Fruit fly (Drosophila melanogaster): ENCODE measurements around the gene CG13690.

CG13690 gene

dm6 chr2L:419620-420184, at the start of gene CG13690, which contains the start of gene RpLP1:
CG13690 (minus strand) TSS chr2L:419652.
RpLP1 (plus strand) TSS chr2L:419952.
- TF ChIP-seq Hnf4 (GFP tag; optimal IDR thresholded peaks at IDR 0.05): peak; percentile 59
- TF ChIP-seq dmrt93B (GFP tag; optimal IDR thresholded peaks at IDR 0.05): peak; percentile 80
- TF ChIP-seq psq (GFP tag; optimal IDR thresholded peaks at IDR 0.05): peak; percentile 51
- peak; percentile 59 for TF ChIP-seq CG9705 (GFP tag; optimal IDR thresholded peaks at IDR 0.05)
- peak; percentile 67 for TF ChIP-seq dsf (GFP tag; optimal IDR thresholded peaks at IDR 0.05; ENCODE audit: borderline replicate concordance)
- no peak for TF ChIP-seq Dif (GFP tag; optimal IDR thresholded peaks at IDR 0.05; ENCODE audit: partially characterized antibody)
- peak; percentile 41 for TF ChIP-seq Myc (optimal IDR thresholded peaks at IDR 0.05)
- TF ChIP-seq brk (GFP tag; optimal IDR thresholded peaks at IDR 0.05): no peak
- peak; percentile 87 for TF ChIP-seq Sp1 (GFP tag; optimal IDR thresholded peaks at IDR 0.05)
- peak; percentile 18 to 46 for TF ChIP-seq foxo (GFP tag; optimal IDR thresholded peaks at IDR 0.05)
- peak; percentile 68 for TF ChIP-seq sv (GFP tag; optimal IDR thresholded peaks at IDR 0.05)
- TF ChIP-seq h (GFP tag; optimal IDR thresholded peaks at IDR 0.05): peak; percentile 78
- no peak for TF ChIP-seq usp (GFP tag; optimal IDR thresholded peaks at IDR 0.05)
- TF ChIP-seq dl (GFP tag; optimal IDR thresholded peaks at IDR 0.05; ENCODE audit: insufficient read depth in 1 of 2, partially characterized antibody in 2 of 2): no peak
- no peak for TF ChIP-seq Dfd (GFP tag; optimal IDR thresholded peaks at IDR 0.05)
- no peak for TF ChIP-seq N (GFP tag; optimal IDR thresholded peaks at IDR 0.05)
- no peak for TF ChIP-seq Hr78 (GFP tag; optimal IDR thresholded peaks at IDR 0.05)
- TF ChIP-seq jim (GFP tag; optimal IDR thresholded peaks at IDR 0.05): no peak
- TF ChIP-seq Abd-B (GFP tag; optimal IDR thresholded peaks at IDR 0.05): no peak
- no peak for TF ChIP-seq sage (GFP tag; optimal IDR thresholded peaks at IDR 0.05)
- TF ChIP-seq Vsx2 (GFP tag; optimal IDR thresholded peaks at IDR 0.05; ENCODE audit: partially characterized antibody): no peak
- no peak for TF ChIP-seq GATAd (GFP tag; optimal IDR thresholded peaks at IDR 0.05)
- TF ChIP-seq woc (GFP tag; optimal IDR thresholded peaks at IDR 0.05): peak; percentile 53
- TF ChIP-seq OdsH (GFP tag; optimal IDR thresholded peaks at IDR 0.05): peak; percentile 59
- no peak for TF ChIP-seq pan (optimal IDR thresholded peaks at IDR 0.05)
- peak; percentile 55 for TF ChIP-seq HLH106 (tag; optimal IDR thresholded peaks at IDR 0.05)
- no peak for TF ChIP-seq CrebA (GFP tag; optimal IDR thresholded peaks at IDR 0.05; ENCODE audit: borderline replicate concordance)
- TF ChIP-seq fru (GFP tag; optimal IDR thresholded peaks at IDR 0.05): peak; percentile 65
- no peak for TF ChIP-seq Rel (GFP tag; optimal IDR thresholded peaks at IDR 0.05)
- TF ChIP-seq Rel (tag; optimal IDR thresholded peaks at IDR 0.05): peak; percentile 47
- TF ChIP-seq CG32264 (GFP tag; optimal IDR thresholded peaks at IDR 0.05): peak; percentile 55
- peak; percentile 13 for TF ChIP-seq ey (GFP tag; optimal IDR thresholded peaks at IDR 0.05)
- peak; percentile 86 for TF ChIP-seq rgr (GFP tag; optimal IDR thresholded peaks at IDR 0.05)
- peak; percentile 74 for TF ChIP-seq br (GFP tag; optimal IDR thresholded peaks at IDR 0.05)
- TF ChIP-seq lola (GFP tag; optimal IDR thresholded peaks at IDR 0.05): no peak
- peak; percentile 79 for TF ChIP-seq Hr83 (GFP tag; optimal IDR thresholded peaks at IDR 0.05; ENCODE audit: poor library complexity, severe bottlenecking)
- no peak for TF ChIP-seq tai (GFP tag; optimal IDR thresholded peaks at IDR 0.05)
- TF ChIP-seq Mio (GFP tag; optimal IDR thresholded peaks at IDR 0.05): no peak
- peak; percentile 54 for TF ChIP-seq Jra (GFP tag; optimal IDR thresholded peaks at IDR 0.05)

DNA sequence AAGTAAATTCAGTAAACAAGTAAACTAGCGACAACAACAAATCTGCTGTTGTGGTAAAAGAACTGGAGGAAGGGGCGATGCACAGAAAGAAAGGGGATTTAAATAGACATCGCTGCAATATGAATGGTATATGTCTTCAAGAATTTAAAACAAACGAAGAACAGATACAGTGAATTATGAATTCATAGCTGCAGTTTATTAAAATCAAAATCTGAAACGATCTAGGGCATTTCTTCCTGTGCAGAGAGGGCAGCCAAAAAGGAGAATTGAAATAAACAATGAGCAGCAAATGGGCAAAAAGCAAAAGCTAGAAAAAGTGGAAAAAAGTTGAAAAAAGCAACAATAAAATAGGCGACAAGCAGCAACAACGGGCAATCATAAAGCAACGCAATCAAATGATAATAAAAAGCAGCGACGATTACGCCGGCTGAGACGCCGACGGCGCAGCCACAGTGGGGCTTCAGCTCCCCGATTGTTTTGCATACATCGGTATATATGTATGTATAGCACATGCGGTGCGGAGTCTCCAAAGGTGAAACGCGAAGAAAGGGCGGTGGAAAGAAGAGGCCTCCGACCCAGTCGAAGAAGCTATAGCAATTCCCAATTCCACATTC, 49.4 kb upstream of the CG13690 start:
- peak; percentile 51 for TF ChIP-seq Hnf4 (GFP tag; optimal IDR thresholded peaks at IDR 0.05)
- no peak for TF ChIP-seq dsf (GFP tag; optimal IDR thresholded peaks at IDR 0.05; ENCODE audit: borderline replicate concordance)
- no peak for TF ChIP-seq GATAd (GFP tag; optimal IDR thresholded peaks at IDR 0.05)
- no peak for TF ChIP-seq lola (GFP tag; optimal IDR thresholded peaks at IDR 0.05)
- no peak for TF ChIP-seq tai (GFP tag; optimal IDR thresholded peaks at IDR 0.05)
- TF ChIP-seq br (GFP tag; optimal IDR thresholded peaks at IDR 0.05): peak; percentile 93
- no peak for TF ChIP-seq usp (GFP tag; optimal IDR thresholded peaks at IDR 0.05)
- no peak for TF ChIP-seq CG9705 (GFP tag; optimal IDR thresholded peaks at IDR 0.05)
- TF ChIP-seq N (GFP tag; optimal IDR thresholded peaks at IDR 0.05): no peak
- no peak for TF ChIP-seq Hr83 (GFP tag; optimal IDR thresholded peaks at IDR 0.05; ENCODE audit: poor library complexity, severe bottlenecking)
- no peak for TF ChIP-seq Vsx2 (GFP tag; optimal IDR thresholded peaks at IDR 0.05; ENCODE audit: partially characterized antibody)
- peak; percentile 16 for TF ChIP-seq sv (GFP tag; optimal IDR thresholded peaks at IDR 0.05)
- TF ChIP-seq sage (GFP tag; optimal IDR thresholded peaks at IDR 0.05): no peak
- no peak for TF ChIP-seq Mio (GFP tag; optimal IDR thresholded peaks at IDR 0.05)
- no peak for TF ChIP-seq Myc (optimal IDR thresholded peaks at IDR 0.05)
- TF ChIP-seq Jra (GFP tag; optimal IDR thresholded peaks at IDR 0.05): no peak
- no peak for TF ChIP-seq Dfd (GFP tag; optimal IDR thresholded peaks at IDR 0.05)
- TF ChIP-seq CrebA (GFP tag; optimal IDR thresholded peaks at IDR 0.05; ENCODE audit: borderline replicate concordance): no peak
- TF ChIP-seq Dif (GFP tag; optimal IDR thresholded peaks at IDR 0.05; ENCODE audit: partially characterized antibody): no peak
- peak; percentile 60 for TF ChIP-seq rgr (GFP tag; optimal IDR thresholded peaks at IDR 0.05)
- TF ChIP-seq ey (GFP tag; optimal IDR thresholded peaks at IDR 0.05): peak; percentile 67
- TF ChIP-seq h (GFP tag; optimal IDR thresholded peaks at IDR 0.05): peak; percentile 65
- TF ChIP-seq woc (GFP tag; optimal IDR thresholded peaks at IDR 0.05): peak; percentile 1
- no peak for TF ChIP-seq Hr78 (GFP tag; optimal IDR thresholded peaks at IDR 0.05)
- peak; percentile 66 for TF ChIP-seq Rel (GFP tag; optimal IDR thresholded peaks at IDR 0.05)
- peak; percentile 44 for TF ChIP-seq Rel (tag; optimal IDR thresholded peaks at IDR 0.05)
- no peak for TF ChIP-seq pan (optimal IDR thresholded peaks at IDR 0.05)
- TF ChIP-seq dmrt93B (GFP tag; optimal IDR thresholded peaks at IDR 0.05): peak; percentile 17
- peak; percentile 46 to 65 for TF ChIP-seq foxo (GFP tag; optimal IDR thresholded peaks at IDR 0.05)
- peak; percentile 36 for TF ChIP-seq CG32264 (GFP tag; optimal IDR thresholded peaks at IDR 0.05)
- TF ChIP-seq psq (GFP tag; optimal IDR thresholded peaks at IDR 0.05): peak; percentile 70
- TF ChIP-seq dl (GFP tag; optimal IDR thresholded peaks at IDR 0.05; ENCODE audit: insufficient read depth in 1 of 2, partially characterized antibody in 2 of 2): no peak
- TF ChIP-seq HLH106 (tag; optimal IDR thresholded peaks at IDR 0.05): peak; percentile 39
- no peak for TF ChIP-seq brk (GFP tag; optimal IDR thresholded peaks at IDR 0.05)
- peak; percentile 60 for TF ChIP-seq Sp1 (GFP tag; optimal IDR thresholded peaks at IDR 0.05)
- TF ChIP-seq jim (GFP tag; optimal IDR thresholded peaks at IDR 0.05): no peak
- peak; percentile 42 for TF ChIP-seq OdsH (GFP tag; optimal IDR thresholded peaks at IDR 0.05)
- no peak for TF ChIP-seq Abd-B (GFP tag; optimal IDR thresholded peaks at IDR 0.05)
- peak; percentile 51 for TF ChIP-seq fru (GFP tag; optimal IDR thresholded peaks at IDR 0.05)
